Worm (Caenorhabditis elegans): Measurements from ENCODE around the gene zyg-1.
A peak's percentile ranks its signal among the peaks of the same experiment; 100 is the strongest.

ce11 chrII:5660736-5661734 is 11.5 kb downstream of the zyg-1 start, which contains the start of the genes ift-43 and mdt-26:
- TF ChIP-seq unc-62 (GFP tag; optimal IDR thresholded peaks at IDR 0.05) (no peak), B0261.1 (tag; optimal IDR thresholded peaks at IDR 0.05) (no peak), chd-7 (tag; optimal IDR thresholded peaks at IDR 0.05) (peak; percentile 73), rpc-1 (optimal IDR thresholded peaks at IDR 0.05) (peak; percentile 6), rpc-1 (tag; optimal IDR thresholded peaks at IDR 0.05) (no peak), die-1 (tag; optimal IDR thresholded peaks at IDR 0.05) (no peak)

Measured in whole organism, young adult.